Worm (Caenorhabditis elegans): Measurements from ENCODE around the gene pat-9.
A peak's percentile ranks its signal among the peaks of the same experiment; 100 is the strongest.
"Not testable (repeated sequence)": the region's sequence is repeated elsewhere in the genome, so short reads cannot be mapped to it uniquely, and the experiment has no call there.

Gene pat-9

ce11 chrX:16502997-16503396 is 33.7 kb upstream of the pat-9 start:
- TF ChIP-seq efl-1 (optimal IDR thresholded peaks at IDR 0.05) (no peak), efl-1 (GFP tag; optimal IDR thresholded peaks at IDR 0.05 in 1 of 2) (peak in 1 of 2 experiments; percentile 75), snu-23 (GFP tag; optimal IDR thresholded peaks at IDR 0.05) (peak; percentile 15), lin-35 (GFP tag; optimal IDR thresholded peaks at IDR 0.05) (peak in 1 of 2 experiments; percentile 25), nhr-90 (tag; optimal IDR thresholded peaks at IDR 0.05; ENCODE audit: poor library complexity) (peak; percentile 32), unc-130 (tag; optimal IDR thresholded peaks at IDR 0.05) (no peak), nhr-237 (tag; optimal IDR thresholded peaks at IDR 0.05) (no peak)

ce11 chrX:16505348-16505747 is 31.3 kb upstream of the pat-9 start, which contains the start of gene T25D1.3:
Gene T25D1.3 (plus strand): TSS chrX:16505648.
- no peak for TF ChIP-seq blmp-1 (tag; optimal IDR thresholded peaks at IDR 0.05)
- no peak for TF ChIP-seq dpl-1 (GFP tag; optimal IDR thresholded peaks at IDR 0.05)
- no peak for TF ChIP-seq nhr-76 (tag; optimal IDR thresholded peaks at IDR 0.05)
- no peak for TF ChIP-seq lir-3 (tag; optimal IDR thresholded peaks at IDR 0.05; ENCODE audit: poor library complexity)
- TF ChIP-seq alr-1 (tag; optimal IDR thresholded peaks at IDR 0.05; ENCODE audit: borderline replicate concordance): no peak
- TF ChIP-seq sox-4 (tag; optimal IDR thresholded peaks at IDR 0.05): no peak
- TF ChIP-seq ceh-82 (tag; optimal IDR thresholded peaks at IDR 0.05): no peak
- TF ChIP-seq lsy-2 (tag; optimal IDR thresholded peaks at IDR 0.05): no peak
- no peak for TF ChIP-seq lin-39 (tag; optimal IDR thresholded peaks at IDR 0.05)

ce11 chrX:16515265-16515664 is 21.4 kb upstream of the pat-9 start, which contains the start of gene T25D1.2:
Gene T25D1.2 (plus strand): TSS chrX:16515565.
- TF ChIP-seq nhr-12, sox-4, unc-130 (tag; optimal IDR thresholded peaks at IDR 0.05): not testable (repeated sequence)

ce11 chrX:16518771-16519170 is 17.9 kb upstream of the pat-9 start:
- TF ChIP-seq efl-1 (optimal IDR thresholded peaks at IDR 0.05) (no peak), efl-1 (GFP tag; optimal IDR thresholded peaks at IDR 0.05 in 1 of 2) (peak in 1 of 2 experiments; percentile 55), tlp-1 (tag; optimal IDR thresholded peaks at IDR 0.05) (no peak)

ce11 chrX:16519517-16519916 is 17.2 kb upstream of the pat-9 start, which contains the start of gene T25D1.1:
Gene T25D1.1 (plus strand): TSS chrX:16519817.
- TF ChIP-seq lin-39 (tag; optimal IDR thresholded peaks at IDR 0.05): no peak
- TF ChIP-seq elt-3 (tag; optimal IDR thresholded peaks at IDR 0.05): no peak
- no peak for TF ChIP-seq snu-23 (GFP tag; optimal IDR thresholded peaks at IDR 0.05)
- TF ChIP-seq lin-14 (GFP tag; optimal IDR thresholded peaks at IDR 0.05): no peak
- no peak for TF ChIP-seq skn-1 (tag; optimal IDR thresholded peaks at IDR 0.05)
- no peak for TF ChIP-seq mab-9 (GFP tag; IDR thresholded peaks at IDR 0.05)
- no peak for TF ChIP-seq egl-27 (tag; optimal IDR thresholded peaks at IDR 0.05)
- TF ChIP-seq jun-1 (tag; optimal IDR thresholded peaks at IDR 0.05): no peak
- no peak for TF ChIP-seq sup-37 (GFP tag; optimal IDR thresholded peaks at IDR 0.05)
- TF ChIP-seq nhr-12 (tag; optimal IDR thresholded peaks at IDR 0.05): no peak
- no peak for TF ChIP-seq Y116A8C.19 (tag; optimal IDR thresholded peaks at IDR 0.05; ENCODE audit: borderline replicate concordance)
- TF ChIP-seq vab-15 (tag; optimal IDR thresholded peaks at IDR 0.05): no peak
- no peak for TF ChIP-seq blmp-1 (tag; optimal IDR thresholded peaks at IDR 0.05)
- TF ChIP-seq elt-2 (tag; optimal IDR thresholded peaks at IDR 0.05): no peak
- TF ChIP-seq unc-98 (GFP tag; IDR thresholded peaks at IDR 0.05): no peak
- no peak for TF ChIP-seq fos-1 (tag; optimal IDR thresholded peaks at IDR 0.05)
- no peak for TF ChIP-seq ceh-63 (GFP tag; optimal IDR thresholded peaks at IDR 0.05)
- no peak for TF ChIP-seq ceh-82 (tag; optimal IDR thresholded peaks at IDR 0.05)

ce11 chrX:16521722-16522121 is 15.0 kb upstream of the pat-9 start:
- TF ChIP-seq F16B12.6 (tag; optimal IDR thresholded peaks at IDR 0.05): peak; percentile 20
- no peak for TF ChIP-seq hlh-17 (GFP tag; optimal IDR thresholded peaks at IDR 0.05; ENCODE audit: borderline replicate concordance)
- TF ChIP-seq ztf-4 (tag; optimal IDR thresholded peaks at IDR 0.05): no peak
- TF ChIP-seq nhr-85 (tag): peak; percentile 57
- TF ChIP-seq ces-1 (GFP tag; optimal IDR thresholded peaks at IDR 0.05): no peak
- no peak for TF ChIP-seq C04F5.9 (tag; optimal IDR thresholded peaks at IDR 0.05)
- no peak for TF ChIP-seq skn-1 (tag; optimal IDR thresholded peaks at IDR 0.05)
- TF ChIP-seq lsy-2 (tag; optimal IDR thresholded peaks at IDR 0.05): peak; percentile 21 to 72
- TF ChIP-seq dsc-1 (tag; optimal IDR thresholded peaks at IDR 0.05): no peak
